Worm (Caenorhabditis elegans): ENCODE results near the gene ugt-67.

- TF ChIP-seq pha-4 (tag; optimal IDR thresholded peaks at IDR 0.05) (no peak), mml-1 (tag; optimal IDR thresholded peaks at IDR 0.05) (no peak), unc-39 (tag; optimal IDR thresholded peaks at IDR 0.05) (no peak), lin-39 (tag; optimal IDR thresholded peaks at IDR 0.05) (no peak), ztf-11 (tag; optimal IDR thresholded peaks at IDR 0.05) (no peak), ceh-16 (tag; optimal IDR thresholded peaks at IDR 0.05) (no peak), hmg-11 (tag; optimal IDR thresholded peaks at IDR 0.05) (no peak), elt-1 (tag; optimal IDR thresholded peaks at IDR 0.05) (no peak), unc-62 (GFP tag; optimal IDR thresholded peaks at IDR 0.05) (no peak), nhr-77 (tag; optimal IDR thresholded peaks at IDR 0.05) (no peak), nhr-237 (tag; optimal IDR thresholded peaks at IDR 0.05) (no peak), nfya-1 (tag; optimal IDR thresholded peaks at IDR 0.05; ENCODE audit: insufficient read depth) (no peak), elt-3 (tag; optimal IDR thresholded peaks at IDR 0.05) (no peak), zag-1 (tag; optimal IDR thresholded peaks at IDR 0.05) (no peak)
Observed at ce11 chrV:4922024-4922423, 20.9 kb downstream of the ugt-67 start, which contains the start of gene srh-22.

Data from whole organism, L3 larva.